Fruit fly (Drosophila melanogaster) whole organism, embryonic: Measurements from ENCODE around the gene CG1299.

Source experiments
- CG10267 ChIP-seq: fragments of 200-800 bp; sonication (Bioruptor generic); optimal IDR thresholded peaks from 2 replicates; lab custom pipeline; 2018; ENCODE audit warnings: missing biosample characterization, mild to moderate bottlenecking, missing genetic modification characterization, moderate library complexity
- CG13287 ChIP-seq: fragments of 200-800 bp; sonication (Bioruptor generic); IDR thresholded peaks from 2 replicates; pipeline ENCODE4 v1.3.6; 2022; ENCODE audit warnings: missing biosample characterization, missing genetic modification characterization; ENCODE audit not compliant: partially characterized antibody
- CG13296 ChIP-seq: fragments of 200-800 bp; sonication (Bioruptor generic); optimal IDR thresholded peaks from 3 replicates; lab custom pipeline; 2018; ENCODE audit warnings: missing biosample characterization, mild to moderate bottlenecking, missing genetic modification characterization
- CG14050 ChIP-seq: fragments of 200-800 bp; sonication (Bioruptor generic); IDR thresholded peaks from 3 replicates; pipeline ENCODE4 v1.3.6; 2022; ENCODE audit warnings: missing biosample characterization, missing genetic modification characterization
- CG16813 ChIP-seq: fragments of 200-800 bp; sonication (Bioruptor generic); IDR thresholded peaks from 3 replicates; pipeline ENCODE4 v1.3.6; 2022; ENCODE audit warnings: missing biosample characterization, missing genetic modification characterization; ENCODE audit not compliant: partially characterized antibody
- CG30403 ChIP-seq: fragments of 200-800 bp; sonication (Bioruptor generic); optimal IDR thresholded peaks from 3 replicates; lab custom pipeline; 2016; ENCODE audit warnings: missing biosample characterization, missing genetic modification characterization
- CG32767 ChIP-seq: fragments of 200-800 bp; sonication (Bioruptor generic); IDR thresholded peaks from 2 replicates; pipeline ENCODE4 v1.3.6; 2022; ENCODE audit warnings: missing biosample characterization, missing genetic modification characterization
- CG4282 ChIP-seq: fragments of 200-800 bp; sonication (Bioruptor generic); optimal IDR thresholded peaks from 2 replicates; lab custom pipeline; 2016; ENCODE audit warnings: missing biosample characterization, missing genetic modification characterization
- CG5180 ChIP-seq: fragments of 200-800 bp; sonication (Bioruptor generic); optimal IDR thresholded peaks from 3 replicates; lab custom pipeline; 2017; ENCODE audit warnings: missing biosample characterization, missing genetic modification characterization, mild to moderate bottlenecking, moderate library complexity, missing genetic modification reagents
- CG6854 ChIP-seq: fragments of 200-800 bp; sonication (Bioruptor generic); optimal IDR thresholded peaks from 3 replicates; lab custom pipeline; 2017; ENCODE audit warnings: missing biosample characterization, mild to moderate bottlenecking, missing genetic modification characterization
- CG9437 ChIP-seq: fragments of 200-800 bp; sonication (Bioruptor generic); optimal IDR thresholded peaks from 2 replicates; lab custom pipeline; 2018; ENCODE audit warnings: missing biosample characterization, mild to moderate bottlenecking, missing genetic modification characterization
- CG9727 ChIP-seq: fragments of 200-800 bp; sonication (Bioruptor generic); optimal IDR thresholded peaks from 3 replicates; lab custom pipeline; 2017; ENCODE audit warnings: missing biosample characterization, mild to moderate bottlenecking, missing genetic modification characterization
- CG9932 ChIP-seq: fragments of 200-800 bp; sonication (Bioruptor generic); IDR thresholded peaks from 2 replicates; pipeline ENCODE4 v1.3.6; 2022; ENCODE audit warnings: missing biosample characterization, missing genetic modification characterization
- CrebB ChIP-seq: fragments of 200-800 bp; sonication (Bioruptor generic); optimal IDR thresholded peaks from 3 replicates; lab custom pipeline; 2018; ENCODE audit warnings: missing biosample characterization, mild to moderate bottlenecking, missing genetic modification characterization
- D19A ChIP-seq: fragments of 200-800 bp; optimal IDR thresholded peaks from 3 replicates; lab custom pipeline; 2019; ENCODE audit warnings: missing biosample characterization, mild to moderate bottlenecking, missing genetic modification characterization, moderate library complexity
- Dfd ChIP-seq, 2 experiments: fragments of >200 bp; optimal IDR thresholded peaks; 2 replicates each; lab custom pipeline; 2017; ENCODE audit warnings: missing biosample characterization in 2 of 2, missing genetic modification characterization in 2 of 2
- Dp ChIP-seq: fragments of 200-800 bp; sonication (Bioruptor generic); optimal IDR thresholded peaks from 2 replicates; lab custom pipeline; 2018; ENCODE audit warnings: missing biosample characterization, mild to moderate bottlenecking, missing genetic modification characterization, moderate library complexity
- Ets65A ChIP-seq: fragments of 200-800 bp; sonication (Bioruptor generic); peaks from one replicate; lab custom pipeline; 2016; ENCODE audit warnings: missing biosample characterization, missing genetic modification characterization
- GATAe ChIP-seq: fragments of 200-800 bp; sonication (Bioruptor generic); conservative IDR thresholded peaks from 2 replicates; pipeline ENCODE4 v1.3.6; 2022; ENCODE audit warnings: missing biosample characterization, missing genetic modification characterization
- Jarid2 ChIP-seq: fragments of 200-800 bp; sonication (Bioruptor generic); optimal IDR thresholded peaks from 3 replicates; lab custom pipeline; 2017; ENCODE audit warnings: mild to moderate bottlenecking, missing biosample characterization, missing genetic modification reagents, missing genetic modification characterization
- MESR4 ChIP-seq: fragments of 200-800 bp; sonication (Bioruptor generic); optimal IDR thresholded peaks from 2 replicates; lab custom pipeline; 2018; ENCODE audit warnings: missing biosample characterization, mild to moderate bottlenecking, missing genetic modification characterization, moderate library complexity
- Meics ChIP-seq: fragments of 200-800 bp; sonication (Bioruptor generic); optimal IDR thresholded peaks from 2 replicates; lab custom pipeline; 2017; ENCODE audit warnings: missing biosample characterization, mild to moderate bottlenecking, missing genetic modification characterization
- NC2α ChIP-seq: fragments of 200-800 bp; sonication (Bioruptor generic); optimal IDR thresholded peaks from 2 replicates; lab custom pipeline; 2016; ENCODE audit warnings: missing biosample characterization, missing genetic modification characterization
- NFAT ChIP-seq: fragments of 200-800 bp; sonication (Bioruptor generic); IDR thresholded peaks from 2 replicates; pipeline ENCODE4 v1.3.6; 2022; ENCODE audit warnings: missing biosample characterization, missing genetic modification characterization
- Spps ChIP-seq: fragments of 200-800 bp; sonication (Bioruptor generic); optimal IDR thresholded peaks from 2 replicates; lab custom pipeline; 2018; ENCODE audit warnings: missing biosample characterization, mild to moderate bottlenecking, missing genetic modification characterization
- ara ChIP-seq: fragments of 200-800 bp; sonication (Bioruptor generic); IDR thresholded peaks from 2 replicates; pipeline ENCODE4 v1.3.6; 2022; ENCODE audit warnings: missing biosample characterization, missing genetic modification characterization
- ase ChIP-seq: fragments of 200-800 bp; sonication (Bioruptor generic); IDR thresholded peaks from 3 replicates; pipeline ENCODE4 v1.3.6; 2022; ENCODE audit warnings: missing biosample characterization, missing genetic modification characterization
- bcd ChIP-seq: fragments of 200-800 bp; sonication (Bioruptor generic); optimal IDR thresholded peaks from 2 replicates; lab custom pipeline; 2017; ENCODE audit warnings: missing biosample characterization, mild to moderate bottlenecking, missing genetic modification characterization
- chinmo ChIP-seq: fragments of 200-800 bp; sonication (Bioruptor generic); IDR thresholded peaks from 4 replicates; pipeline ENCODE4 v1.3.6; 2022; ENCODE audit warnings: missing biosample characterization, missing genetic modification characterization; ENCODE audit not compliant: partially characterized antibody
- chm ChIP-seq: fragments of 200-800 bp; sonication (Bioruptor generic); IDR thresholded peaks from 2 replicates; pipeline ENCODE4 v1.3.6; 2022; ENCODE audit warnings: missing biosample characterization, missing genetic modification characterization
- crc ChIP-seq: fragments of 200-800 bp; sonication (Bioruptor generic); optimal IDR thresholded peaks from 2 replicates; lab custom pipeline; 2016; ENCODE audit warnings: missing biosample characterization, missing genetic modification characterization
- croc ChIP-seq: fragments of 200-800 bp; sonication (Bioruptor generic); conservative IDR thresholded peaks from 3 replicates; pipeline ENCODE4 v1.3.6; 2022; ENCODE audit warnings: missing biosample characterization, missing genetic modification characterization
- fd96Cb ChIP-seq: fragments of 200-800 bp; sonication (Bioruptor generic); optimal IDR thresholded peaks from 2 replicates; lab custom pipeline; 2018; ENCODE audit warnings: missing biosample characterization, mild to moderate bottlenecking, missing genetic modification characterization, moderate library complexity
- gfzf ChIP-seq: fragments of 200-800 bp; sonication (Bioruptor generic); optimal IDR thresholded peaks from 2 replicates; lab custom pipeline; 2016; ENCODE audit warnings: missing biosample characterization, mild to moderate bottlenecking, missing genetic modification characterization, moderate library complexity
- hbn ChIP-seq: fragments of 200-800 bp; sonication (Bioruptor generic); IDR thresholded peaks from 2 replicates; pipeline ENCODE4 v1.3.6; 2022; ENCODE audit warnings: missing biosample characterization, missing genetic modification characterization; ENCODE audit not compliant: partially characterized antibody
- lola ChIP-seq, 3 experiments: fragments of >200 bp in 2 of 3; fragments of 200-800 bp in 1 of 3; sonication (Bioruptor generic) in 1 of 3; optimal IDR thresholded peaks; 2 replicates each; lab custom pipeline; 2017 to 2019; ENCODE audit warnings: missing biosample characterization in 3 of 3, missing genetic modification characterization in 3 of 3, mild to moderate bottlenecking in 1 of 3, moderate library complexity in 1 of 3
- odd ChIP-seq: fragments of 200-800 bp; sonication (Bioruptor generic); optimal IDR thresholded peaks from 2 replicates; lab custom pipeline; 2017; ENCODE audit warnings: missing biosample characterization, mild to moderate bottlenecking, missing genetic modification characterization
- otp ChIP-seq: fragments of 200-800 bp; sonication (Bioruptor generic); IDR thresholded peaks from 3 replicates; pipeline ENCODE4, ENCODE4 v1.3.6; 2022; ENCODE audit warnings: missing biosample characterization, missing genetic modification characterization
- pita ChIP-seq: fragments of 200-800 bp; sonication (Bioruptor generic); optimal IDR thresholded peaks from 2 replicates; lab custom pipeline; 2017; ENCODE audit warnings: missing biosample characterization, mild to moderate bottlenecking, missing genetic modification characterization
- row ChIP-seq: fragments of 200-800 bp; sonication (Bioruptor generic); IDR thresholded peaks from 3 replicates; pipeline ENCODE4 v1.3.6; 2022; ENCODE audit warnings: missing biosample characterization, missing genetic modification characterization
- salm ChIP-seq: fragments of 200-800 bp; sonication (Bioruptor generic); optimal IDR thresholded peaks from 2 replicates; lab custom pipeline; 2018; ENCODE audit warnings: missing biosample characterization, mild to moderate bottlenecking, missing genetic modification characterization
- sqz ChIP-seq: fragments of 200-800 bp; sonication (Bioruptor generic); optimal IDR thresholded peaks from 3 replicates; lab custom pipeline; 2018; ENCODE audit warnings: missing biosample characterization, mild to moderate bottlenecking, missing genetic modification characterization
- stc ChIP-seq: fragments of 200-800 bp; sonication (Bioruptor generic); IDR thresholded peaks from 2 replicates; pipeline ENCODE4 v1.3.6; 2022; ENCODE audit warnings: missing biosample characterization, missing genetic modification characterization
- tap ChIP-seq: fragments of 200-800 bp; optimal IDR thresholded peaks from 3 replicates; lab custom pipeline; 2019; ENCODE audit warnings: missing biosample characterization, mild to moderate bottlenecking, missing genetic modification characterization, moderate library complexity
- trem ChIP-seq: fragments of 200-800 bp; optimal IDR thresholded peaks from 3 replicates; lab custom pipeline; 2019; ENCODE audit warnings: missing biosample characterization, mild to moderate bottlenecking, missing genetic modification characterization, moderate library complexity
- unc-4 ChIP-seq: fragments of 200-800 bp; sonication (Bioruptor generic); IDR thresholded peaks from 2 replicates; pipeline ENCODE4 v1.3.6; 2022; ENCODE audit warnings: missing biosample characterization, missing genetic modification characterization; ENCODE audit not compliant: partially characterized antibody
- vfl ChIP-seq: fragments of 200-800 bp; sonication (Bioruptor generic); optimal IDR thresholded peaks from 2 replicates; lab custom pipeline; 2016; ENCODE audit warnings: missing biosample characterization, missing genetic modification characterization
- wek ChIP-seq: fragments of 200-800 bp; sonication (Bioruptor generic); optimal IDR thresholded peaks from 3 replicates; lab custom pipeline; 2018; ENCODE audit warnings: missing biosample characterization, mild to moderate bottlenecking, missing genetic modification characterization, moderate library complexity
- zf30C ChIP-seq: fragments of 200-800 bp; sonication (Bioruptor generic); optimal IDR thresholded peaks from 3 replicates; lab custom pipeline; 2018; ENCODE audit warnings: missing biosample characterization, mild to moderate bottlenecking, missing genetic modification characterization

The CG1299 gene

dm6 chr3L:4108844-4109494, 39.5 kb upstream of the CG1299 start (continued):
- TF ChIP-seq CG14050 (no peak; the same call in 2 of the 3 replicates), CG4282 (GFP tag; lab: Kevin White, UChicago) (no peak), CrebB (tag; lab: Kevin White, UChicago) (peak; percentile 49), vfl (GFP tag; lab: Kevin White, UChicago) (no peak), Dp (GFP tag; lab: Kevin White, UChicago) (no peak), CG6854 (GFP tag; lab: Kevin White, UChicago) (peak; percentile 5), trem (peak; percentile 62), crc (peak; percentile 74), Ets65A (GFP tag; lab: Kevin White, UChicago) (peak; percentile 69), tap (tag; lab: Kevin White, UChicago) (peak; percentile 61), CG9727 (GFP tag; lab: Kevin White, UChicago) (peak; percentile 80), sqz (GFP tag; lab: Kevin White, UChicago) (peak; percentile 57), CG9437 (GFP tag; lab: Kevin White, UChicago) (peak; percentile 74), bcd (GFP tag; lab: Kevin White, UChicago) (peak; percentile 76), stc (GFP tag; lab: Robert Waterston, UW) (no peak), chinmo (GFP tag; lab: Robert Waterston, UW) (no peak), CG32767 (peak; percentile 41; the same call in 1 of the 2 replicates), CG30403 (GFP tag; lab: Kevin White, UChicago) (peak; percentile 79), CG13296 (GFP tag; lab: Kevin White, UChicago) (peak; percentile 79), D19A (tag; lab: Kevin White, UChicago) (peak; percentile 74), NC2α (peak; percentile 38), otp (GFP tag; lab: Robert Waterston, UW) (peak; percentile 43; the same call in 1 of the 3 replicates), CG16813 (no peak), row (GFP tag; lab: Robert Waterston, UW) (peak; percentile 89), ase (GFP tag; lab: Robert Waterston, UW) (no peak), fd96Cb (tag; lab: Kevin White, UChicago) (peak; percentile 74), zf30C (GFP tag; lab: Kevin White, UChicago) (no peak), MESR4 (no peak), Dfd (GFP tag; optimal IDR thresholded peaks at IDR 0.05; lab: Kevin White, UChicago) (no peak), Spps (tag; lab: Kevin White, UChicago) (peak; percentile 28), CG9932 (GFP tag; lab: Robert Waterston, UW) (peak; percentile 58; the same call in 1 of the 2 replicates), chm (GFP tag; lab: Robert Waterston, UW) (no peak), lola (GFP tag; optimal IDR thresholded peaks at IDR 0.05; lab: Kevin White, UChicago) (peak in 1 of 3 experiments; percentile 80), Meics (GFP tag; lab: Kevin White, UChicago) (peak; percentile 83), gfzf (GFP tag; lab: Kevin White, UChicago) (no peak), GATAe (no peak), salm (tag; lab: Kevin White, UChicago) (peak; percentile 46), CG13287 (GFP tag; lab: Robert Waterston, UW) (no peak), NFAT (GFP tag; lab: Robert Waterston, UW) (peak; percentile 20; the same call in 1 of the 2 replicates), hbn (no peak), ara (GFP tag; lab: Robert Waterston, UW) (peak; percentile 64; the same call in 1 of the 2 replicates), croc (GFP tag; lab: Robert Waterston, UW) (peak; percentile 67), odd (GFP tag; lab: Kevin White, UChicago) (peak; percentile 74), pita (GFP tag; lab: Kevin White, UChicago) (no peak), CG10267 (tag; lab: Kevin White, UChicago) (peak; percentile 71), wek (no peak), unc-4 (GFP tag; lab: Robert Waterston, UW) (no peak), Jarid2 (GFP tag; lab: Kevin White, UChicago) (peak; percentile 54), CG5180 (GFP tag; lab: Kevin White, UChicago) (peak; percentile 68)
